Worm (Caenorhabditis elegans) whole organism, L4 larva: ENCODE measurements around the gene npp-5.

ENCODE experiments used
- F10B5.3 ChIP-seq: sonication (generic microtip); optimal IDR thresholded peaks from 2 replicates; lab custom pipeline; 2016; ENCODE audit warnings: mild to moderate bottlenecking, missing genetic modification characterization, missing compliant biosample characterization
- Y48G9A.11 ChIP-seq: fragments of 200-800 bp; sonication (Bioruptor generic); IDR thresholded peaks from 2 replicates; pipeline ENCODE4 v1.3.6; 2022; ENCODE audit warnings: missing genetic modification reagents, missing genetic modification characterization, missing compliant biosample characterization
- attf-4 ChIP-seq: sonication (generic microtip); optimal IDR thresholded peaks from 3 replicates; lab custom pipeline; 2017; ENCODE audit warnings: missing biosample characterization, missing genetic modification characterization
- egl-27 ChIP-seq: sonication (generic microtip); optimal IDR thresholded peaks from 3 replicates; lab custom pipeline; 2017; ENCODE audit warnings: missing biosample characterization, missing genetic modification reagents, missing genetic modification characterization
- lir-3 ChIP-seq: sonication (generic microtip); optimal IDR thresholded peaks from 2 replicates; lab custom pipeline; 2016; ENCODE audit warnings: mild to moderate bottlenecking, missing genetic modification characterization, missing compliant biosample characterization
- mep-1 ChIP-seq: fragments of 150-350 bp; sonication (generic microtip); optimal IDR thresholded peaks from 3 replicates; lab custom pipeline; 2014; ENCODE audit warnings: missing biosample characterization, missing genetic modification characterization
- nhr-237 ChIP-seq: sonication (generic microtip); optimal IDR thresholded peaks from 2 replicates; lab custom pipeline; 2017; ENCODE audit warnings: missing biosample characterization, missing genetic modification characterization
- nhr-6 ChIP-seq: fragments of 150-350 bp; optimal IDR thresholded peaks from 2 replicates; lab custom pipeline; 2014; ENCODE audit warnings: missing biosample characterization, missing genetic modification characterization
- nhr-77 ChIP-seq: fragments of 150-350 bp; optimal IDR thresholded peaks from 2 replicates; lab custom pipeline; 2014; ENCODE audit warnings: missing biosample characterization, missing genetic modification characterization
- pqm-1 ChIP-seq: sonication (generic microtip); optimal IDR thresholded peaks from 2 replicates; lab custom pipeline; 2017; ENCODE audit warnings: missing biosample characterization, missing genetic modification characterization
- unc-39 ChIP-seq: sonication (generic microtip); optimal IDR thresholded peaks from 2 replicates; lab custom pipeline; 2017; ENCODE audit warnings: missing biosample characterization, missing genetic modification characterization

- TF ChIP-seq attf-4 (no peak), nhr-237 (peak; percentile 12), pqm-1 (tag; lab: Kevin White, UChicago) (no peak), egl-27 (tag; lab: Kevin White, UChicago) (no peak), Y48G9A.11 (no peak), F10B5.3 (peak; percentile 44), unc-39 (tag; lab: Kevin White, UChicago) (peak; percentile 6), nhr-6 (tag; lab: Kevin White, UChicago) (peak; percentile 78), nhr-77 (tag; lab: Kevin White, UChicago) (peak; percentile 46), lir-3 (tag; lab: Kevin White, UChicago) (no peak), mep-1 (tag; lab: Kevin White, UChicago) (peak; percentile 93)
Measured at ce11 chrII:11634057-11634676, 34.6 kb upstream of the npp-5 start.
